Fruit fly (Drosophila melanogaster): ENCODE results near the gene Mulk.
A peak's percentile ranks its signal among the peaks of the same experiment; 100 is the strongest.

The Mulk gene

dm6 chr2L:10278658-10279057 lies 8.8 kb downstream of the Mulk start, which contains the start of gene Utx (continued):
- TF ChIP-seq chinmo (GFP tag; IDR thresholded peaks at IDR 0.05; ENCODE audit: partially characterized antibody) = 0 out of 4 replicates have a peak, but pooled peaks have one; percentile 49
- peak; percentile 71 for TF ChIP-seq Myb (GFP tag; optimal IDR thresholded peaks at IDR 0.05)
- TF ChIP-seq Dp (GFP tag; optimal IDR thresholded peaks at IDR 0.05) = peak; percentile 45
- TF ChIP-seq CG14710 (tag; optimal IDR thresholded peaks at IDR 0.05) = peak; percentile 56
- TF ChIP-seq CG13287 (GFP tag; IDR thresholded peaks at IDR 0.05; ENCODE audit: partially characterized antibody) = peak; percentile 84
- no peak for TF ChIP-seq rib (GFP tag; IDR thresholded peaks at IDR 0.05)
- TF ChIP-seq CG11723 (GFP tag; optimal IDR thresholded peaks at IDR 0.05) = no peak
- TF ChIP-seq CG2116 (GFP tag; optimal IDR thresholded peaks at IDR 0.05) = peak; percentile 49
- TF ChIP-seq CG7372 (GFP tag; IDR thresholded peaks at IDR 0.05) = no peak
- peak; percentile 89 for TF ChIP-seq CG16813 (GFP tag; IDR thresholded peaks at IDR 0.05; ENCODE audit: partially characterized antibody)
- no peak for TF ChIP-seq nerfin-1 (tag; optimal IDR thresholded peaks at IDR 0.05)
- no peak for TF ChIP-seq CG4360 (GFP tag; IDR thresholded peaks at IDR 0.05)
- no peak for TF ChIP-seq Atf6 (GFP tag; IDR thresholded peaks at IDR 0.05)
- peak; percentile 87 for TF ChIP-seq row (GFP tag; IDR thresholded peaks at IDR 0.05)
- TF ChIP-seq bbx (GFP tag; IDR thresholded peaks at IDR 0.05; ENCODE audit: partially characterized antibody) = peak; percentile 87
- peak; percentile 5 for TF ChIP-seq CG13624 (GFP tag; optimal IDR thresholded peaks at IDR 0.05)
- TF ChIP-seq hkb (optimal IDR thresholded peaks at IDR 0.05) = no peak
- TF ChIP-seq hkb (GFP tag; IDR thresholded peaks at IDR 0.05) = 0 out of 2 replicates have a peak, but pooled peaks have one; percentile 18
- TF ChIP-seq CG1792 (GFP tag; optimal IDR thresholded peaks at IDR 0.05) = no peak
- TF ChIP-seq seq (GFP tag; IDR thresholded peaks at IDR 0.05) = no peak
- TF ChIP-seq CG2875 (GFP tag; optimal IDR thresholded peaks at IDR 0.05) = no peak
- TF ChIP-seq nerfin-2 (GFP tag; IDR thresholded peaks at IDR 0.05; ENCODE audit: partially characterized antibody) = peak; percentile 48; the same call in 1 of the 2 replicates
- no peak for TF ChIP-seq CG14667 (GFP tag; IDR thresholded peaks at IDR 0.05)
- no peak for TF ChIP-seq slp2 (GFP tag; optimal IDR thresholded peaks at IDR 0.05)
- no peak for TF ChIP-seq CG6683 (GFP tag; optimal IDR thresholded peaks at IDR 0.05)
- peak; percentile 75 for TF ChIP-seq CG14860 (GFP tag; IDR thresholded peaks at IDR 0.05; ENCODE audit: partially characterized antibody)
- TF ChIP-seq E2f2 (GFP tag; IDR thresholded peaks at IDR 0.05) = peak; percentile 79
- no peak for TF ChIP-seq Mrtf (GFP tag; IDR thresholded peaks at IDR 0.05)
- peak; percentile 91 for TF ChIP-seq CG42726 (GFP tag; IDR thresholded peaks at IDR 0.05; ENCODE audit: partially characterized antibody)
- TF ChIP-seq sim (GFP tag; IDR thresholded peaks at IDR 0.05) = no peak
- TF ChIP-seq CG7357 (GFP tag; IDR thresholded peaks at IDR 0.05) = peak; percentile 89
- peak; percentile 94 for TF ChIP-seq ssp (GFP tag; IDR thresholded peaks at IDR 0.05)
- no peak for TF ChIP-seq wdn (GFP tag; IDR thresholded peaks at IDR 0.05)
- TF ChIP-seq Doc3 (GFP tag; IDR thresholded peaks at IDR 0.05; ENCODE audit: partially characterized antibody) = peak; percentile 79
- TF ChIP-seq amos (GFP tag; IDR thresholded peaks at IDR 0.05; ENCODE audit: partially characterized antibody) = peak; percentile 91
- no peak for TF ChIP-seq CG15269 (tag; optimal IDR thresholded peaks at IDR 0.05)
- TF ChIP-seq bab2 (GFP tag; optimal IDR thresholded peaks at IDR 0.05) = no peak
- peak; percentile 91 for TF ChIP-seq CG6791 (GFP tag; IDR thresholded peaks at IDR 0.05; ENCODE audit: partially characterized antibody)
- no peak for TF ChIP-seq Fer3 (tag; optimal IDR thresholded peaks at IDR 0.05)
- no peak for TF ChIP-seq Eip74EF (GFP tag; optimal IDR thresholded peaks at IDR 0.05)
- TF ChIP-seq pfk (GFP tag; optimal IDR thresholded peaks at IDR 0.05) = peak; percentile 93
- no peak for TF ChIP-seq CG17568 (GFP tag; optimal IDR thresholded peaks at IDR 0.05)
- no peak for TF ChIP-seq ind (GFP tag; optimal IDR thresholded peaks at IDR 0.05)
- TF ChIP-seq gfzf (GFP tag; optimal IDR thresholded peaks at IDR 0.05) = peak; percentile 25
- TF ChIP-seq MESR4 (GFP tag; optimal IDR thresholded peaks at IDR 0.05) = peak; percentile 31
- TF ChIP-seq pb (GFP tag; optimal IDR thresholded peaks at IDR 0.05) = no peak
- peak; percentile 69 for TF ChIP-seq tna (GFP tag; IDR thresholded peaks at IDR 0.05; ENCODE audit: partially characterized antibody)
- peak; percentile 3 for TF ChIP-seq HmgZ (tag; optimal IDR thresholded peaks at IDR 0.05)
- TF ChIP-seq mld (GFP tag; IDR thresholded peaks at IDR 0.05; ENCODE audit: partially characterized antibody) = peak; percentile 66; the same call in 1 of the 3 replicates

Measured in whole organism, embryonic.